Fruit fly (Drosophila melanogaster) Kc167 (cell line): ENCODE data around the gene CG13407.

ENCODE experiments used
- Myc ChIP-seq: fragments of >200 bp; optimal IDR thresholded peaks from 2 replicates; lab custom pipeline; 2017; ENCODE audit warnings: missing external identifiers
- Sin3A ChIP-seq: fragments of >200 bp; optimal IDR thresholded peaks from 2 replicates; lab custom pipeline; 2018; ENCODE audit warnings: missing external identifiers
- h ChIP-seq: fragments of >200 bp; optimal IDR thresholded peaks from 3 replicates; lab custom pipeline; 2018; ENCODE audit warnings: missing external identifiers
- insv ChIP-seq: fragments of >200 bp; optimal IDR thresholded peaks from 3 replicates; lab custom pipeline; 2018; ENCODE audit warnings: missing external identifiers
- psq ChIP-seq: fragments of >200 bp; optimal IDR thresholded peaks from 2 replicates; lab custom pipeline; 2017; ENCODE audit warnings: missing external identifiers
- ttk ChIP-seq: sonication (Bioruptor generic); optimal IDR thresholded peaks from 2 replicates; lab custom pipeline; 2017; ENCODE audit warnings: missing external identifiers

Gene CG13407

DNA sequence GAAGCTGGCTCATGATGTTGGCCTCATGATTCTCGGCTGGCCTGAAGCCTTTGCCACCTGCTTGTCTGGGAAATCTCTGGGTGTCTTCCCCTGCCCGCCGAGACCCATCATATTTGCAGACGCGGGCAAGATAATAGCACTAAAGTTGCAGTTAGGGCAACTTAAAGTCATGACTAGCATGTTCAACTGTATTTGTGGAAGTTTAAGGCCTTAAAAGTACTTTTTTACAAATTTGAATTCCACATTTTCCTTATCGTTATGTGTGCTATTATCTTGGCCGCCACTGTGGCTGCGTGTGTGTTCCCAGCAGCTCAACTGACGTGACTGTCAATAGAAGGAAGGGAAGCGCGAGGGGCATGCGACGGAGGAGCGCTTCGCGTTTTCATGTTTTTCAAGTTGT is 35.9 kb downstream of the CG13407 start:
- TF ChIP-seq Sin3A (lab: Kevin White, UChicago) (no peak), psq (no peak), ttk (lab: Kevin White, UChicago) (no peak), Myc (lab: Kevin White, UChicago) (no peak), h (lab: Kevin White, UChicago) (no peak), insv (lab: Kevin White, UChicago) (no peak)

dm6 chr3R:22139916-22140455 is 36.8 kb downstream of the CG13407 start:
- TF ChIP-seq insv (lab: Kevin White, UChicago) (no peak), psq (no peak), Myc (lab: Kevin White, UChicago) (no peak), Sin3A (lab: Kevin White, UChicago) (no peak), h (lab: Kevin White, UChicago) (no peak), ttk (lab: Kevin White, UChicago) (no peak)

- no peak for TF ChIP-seq h (lab: Kevin White, UChicago)
- no peak for TF ChIP-seq Myc (lab: Kevin White, UChicago)
- TF ChIP-seq psq = no peak
- no peak for TF ChIP-seq insv (lab: Kevin White, UChicago)
- TF ChIP-seq ttk (lab: Kevin White, UChicago) = no peak
Measured at dm6 chr3R:22141332-22141731, 38.1 kb downstream of the CG13407 start.

DNA sequence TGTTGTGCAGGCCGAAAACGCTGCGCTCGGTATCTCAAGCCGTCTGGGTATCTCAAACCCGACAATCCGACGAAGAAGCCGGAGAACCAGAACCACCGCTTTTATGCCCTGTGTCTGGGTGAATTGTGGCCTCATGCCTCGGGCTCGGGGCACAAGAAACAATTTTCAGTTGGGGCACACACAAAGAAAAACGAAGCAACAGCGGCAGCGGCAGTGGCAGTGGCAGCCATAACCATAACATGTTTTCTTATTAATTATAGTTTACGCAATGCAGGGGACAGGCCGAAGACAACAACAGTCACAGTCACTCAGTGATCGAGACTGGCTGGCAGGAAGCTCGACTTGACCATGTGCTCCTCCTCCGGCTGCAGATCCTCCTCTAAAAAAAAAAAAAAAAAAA is 39.3 kb downstream of the CG13407 start:
- TF ChIP-seq psq = no peak

DNA sequence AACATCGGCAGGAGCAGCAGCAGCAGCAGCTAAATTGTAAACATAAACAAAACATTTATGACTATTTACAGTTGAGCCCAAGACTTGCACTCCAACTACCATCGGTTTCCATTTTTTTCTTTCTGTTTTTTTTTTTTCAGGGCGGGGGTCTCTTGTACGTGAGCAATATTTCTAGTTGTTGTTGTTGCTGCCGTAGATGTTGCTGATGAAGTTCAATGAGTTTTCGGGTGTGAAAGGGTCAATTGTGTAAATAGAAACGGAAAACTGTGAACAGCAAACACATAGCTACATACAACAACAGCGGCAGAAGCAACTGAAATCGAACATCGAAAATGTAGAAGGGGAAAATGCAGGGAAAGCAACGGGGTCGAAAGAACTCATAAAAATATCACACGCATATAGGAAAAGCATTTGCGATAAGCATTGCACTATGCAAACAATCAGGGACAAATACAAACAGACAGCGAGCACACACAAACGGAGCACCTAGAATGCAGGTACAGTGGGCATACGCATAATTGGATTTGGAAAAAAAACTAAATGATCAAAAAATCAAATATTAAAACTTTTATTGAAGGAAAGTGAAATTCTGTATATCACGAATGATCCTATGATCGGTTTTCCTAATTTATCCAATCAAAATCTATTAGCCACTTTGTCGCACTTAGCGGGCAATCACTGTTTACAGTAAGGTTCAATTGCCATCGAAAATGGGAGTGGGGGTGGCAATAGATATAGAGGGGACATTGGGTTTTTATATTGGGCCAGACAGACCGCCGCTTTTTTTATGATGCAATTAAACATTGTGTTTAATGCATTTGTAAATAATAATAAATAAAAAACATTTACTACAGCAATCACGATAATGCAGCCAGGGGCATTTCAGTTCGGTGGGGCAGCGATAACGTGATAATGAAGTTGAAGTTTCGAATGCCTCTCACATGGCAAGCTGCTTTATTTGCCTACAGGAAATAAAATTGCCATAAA is 42.5 kb downstream of the CG13407 start:
- no peak for TF ChIP-seq ttk (lab: Kevin White, UChicago)
- TF ChIP-seq Myc (lab: Kevin White, UChicago) = no peak
- no peak for TF ChIP-seq psq
- TF ChIP-seq Sin3A (lab: Kevin White, UChicago) = no peak
- TF ChIP-seq h (lab: Kevin White, UChicago) = no peak
- TF ChIP-seq insv (lab: Kevin White, UChicago) = no peak

dm6 chr3R:22146549-22146948 is 43.3 kb downstream of the CG13407 start:
- TF ChIP-seq Myc (lab: Kevin White, UChicago) (no peak), ttk (lab: Kevin White, UChicago) (no peak), insv (lab: Kevin White, UChicago) (no peak), h (lab: Kevin White, UChicago) (no peak), psq (no peak), Sin3A (lab: Kevin White, UChicago) (no peak)

- TF ChIP-seq insv (lab: Kevin White, UChicago) (no peak), h (lab: Kevin White, UChicago) (no peak), ttk (lab: Kevin White, UChicago) (no peak), psq (no peak), Myc (lab: Kevin White, UChicago) (no peak), Sin3A (lab: Kevin White, UChicago) (no peak)
Measured at dm6 chr3R:22147426-22147825, 44.2 kb downstream of the CG13407 start.

- TF ChIP-seq h (lab: Kevin White, UChicago) = no peak
- TF ChIP-seq Myc (lab: Kevin White, UChicago) = no peak
- no peak for TF ChIP-seq ttk (lab: Kevin White, UChicago)
- no peak for TF ChIP-seq insv (lab: Kevin White, UChicago)
- no peak for TF ChIP-seq Sin3A (lab: Kevin White, UChicago)
Measured at dm6 chr3R:22148274-22148673, 45.1 kb downstream of the CG13407 start.

DNA sequence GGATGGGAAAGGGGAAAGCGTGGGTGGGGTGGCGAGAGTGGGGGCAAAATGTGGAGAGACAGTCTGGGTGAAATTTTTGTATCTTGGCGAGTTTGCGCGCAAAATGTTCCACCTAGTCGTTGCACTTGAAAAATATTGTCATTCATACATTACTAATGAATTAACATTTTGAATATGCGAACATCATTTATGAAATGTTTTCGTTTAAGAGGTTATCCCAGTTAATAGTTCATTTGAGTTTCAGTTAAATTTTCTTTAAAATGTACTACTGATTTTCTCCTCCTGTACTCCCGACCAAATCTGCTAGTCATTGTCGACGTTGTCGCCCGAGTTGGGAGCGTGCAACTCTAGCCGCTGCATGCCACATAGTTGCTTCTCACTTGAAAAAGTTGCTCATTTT is 46.7 kb downstream of the CG13407 start:
- no peak for TF ChIP-seq insv (lab: Kevin White, UChicago)
- no peak for TF ChIP-seq Myc (lab: Kevin White, UChicago)
- no peak for TF ChIP-seq h (lab: Kevin White, UChicago)
- no peak for TF ChIP-seq psq
- TF ChIP-seq ttk (lab: Kevin White, UChicago) = no peak
- TF ChIP-seq Sin3A (lab: Kevin White, UChicago) = no peak

dm6 chr3R:22150433-22150832 is 47.2 kb downstream of the CG13407 start:
- TF ChIP-seq insv (lab: Kevin White, UChicago) = no peak
- TF ChIP-seq Sin3A (lab: Kevin White, UChicago) = no peak
- TF ChIP-seq ttk (lab: Kevin White, UChicago) = no peak
- TF ChIP-seq h (lab: Kevin White, UChicago) = no peak
- no peak for TF ChIP-seq Myc (lab: Kevin White, UChicago)
- no peak for TF ChIP-seq psq

dm6 chr3R:22152424-22152823 is 49.2 kb downstream of the CG13407 start:
- TF ChIP-seq Sin3A (lab: Kevin White, UChicago) (no peak), Myc (lab: Kevin White, UChicago) (no peak), h (lab: Kevin White, UChicago) (no peak), insv (lab: Kevin White, UChicago) (no peak), psq (no peak), ttk (lab: Kevin White, UChicago) (no peak)

dm6 chr3R:22153693-22154092 is 50.5 kb downstream of the CG13407 start:
- TF ChIP-seq ttk (lab: Kevin White, UChicago) = no peak
- TF ChIP-seq Myc (lab: Kevin White, UChicago) = no peak
- TF ChIP-seq Sin3A (lab: Kevin White, UChicago) = no peak
- TF ChIP-seq insv (lab: Kevin White, UChicago) = no peak
- TF ChIP-seq psq = no peak
- no peak for TF ChIP-seq h (lab: Kevin White, UChicago)
